Fruit fly (Drosophila melanogaster) whole organism, adult: Measurements from ENCODE around the gene Vps16A.

Experiments used
- CG11617 ChIP-seq: fragments of 200-800 bp; sonication (Bioruptor generic); optimal IDR thresholded peaks from 2 replicates; lab custom pipeline; 2017; ENCODE audit warnings: mild to moderate bottlenecking, missing biosample characterization, missing genetic modification reagents, missing genetic modification characterization
- CG12768 ChIP-seq: fragments of 200-800 bp; sonication (Bioruptor generic); optimal IDR thresholded peaks from 2 replicates; lab custom pipeline; 2017; ENCODE audit warnings: missing biosample characterization, missing genetic modification characterization, mild to moderate bottlenecking, moderate library complexity, missing genetic modification reagents
- CG14711 ChIP-seq: fragments of 200-800 bp; sonication (Bioruptor generic); optimal IDR thresholded peaks from 2 replicates; lab custom pipeline; 2018; ENCODE audit warnings: missing biosample characterization, mild to moderate bottlenecking, missing genetic modification characterization, moderate library complexity
- CG1620 ChIP-seq: fragments of 200-800 bp; sonication (Bioruptor generic); optimal IDR thresholded peaks from 2 replicates; lab custom pipeline; 2016; ENCODE audit warnings: missing biosample characterization, missing genetic modification characterization
- CG33017 ChIP-seq: fragments of 200-800 bp; sonication (Bioruptor generic); optimal IDR thresholded peaks from 2 replicates; lab custom pipeline; 2018; ENCODE audit warnings: missing biosample characterization, mild to moderate bottlenecking, missing genetic modification characterization, moderate library complexity
- CG5204 ChIP-seq: fragments of 200-800 bp; sonication (Bioruptor generic); optimal IDR thresholded peaks from 2 replicates; lab custom pipeline; 2016; ENCODE audit warnings: missing biosample characterization, missing genetic modification characterization
- CG7045 ChIP-seq: fragments of 200-800 bp; sonication (Bioruptor generic); optimal IDR thresholded peaks from 2 replicates; lab custom pipeline; 2017; ENCODE audit warnings: missing biosample characterization, mild to moderate bottlenecking, missing genetic modification characterization
- CG7101 ChIP-seq: fragments of 200-800 bp; sonication (Bioruptor generic); optimal IDR thresholded peaks from 2 replicates; lab custom pipeline; 2018; ENCODE audit warnings: missing biosample characterization, mild to moderate bottlenecking, missing genetic modification characterization, moderate library complexity
- Clk ChIP-seq: fragments of 200-800 bp; sonication (Bioruptor generic); optimal IDR thresholded peaks from 2 replicates; lab custom pipeline; 2017; ENCODE audit warnings: missing biosample characterization, missing genetic modification characterization
- Crg-1 ChIP-seq: fragments of 200-800 bp; sonication (Bioruptor generic); optimal IDR thresholded peaks from 2 replicates; lab custom pipeline; 2016; ENCODE audit warnings: missing biosample characterization, missing genetic modification characterization
- Hr96 ChIP-seq: fragments of 200-800 bp; sonication (Bioruptor generic); optimal IDR thresholded peaks from 2 replicates; lab custom pipeline; 2016; ENCODE audit warnings: missing biosample characterization, missing genetic modification characterization
- Mnt ChIP-seq: fragments of 200-800 bp; sonication (Bioruptor generic); optimal IDR thresholded peaks from 2 replicates; lab custom pipeline; 2016; ENCODE audit warnings: missing biosample characterization, mild to moderate bottlenecking, missing genetic modification characterization
- bab1 ChIP-seq: fragments of 200-800 bp; sonication (Bioruptor generic); optimal IDR thresholded peaks from 3 replicates; lab custom pipeline; 2019; ENCODE audit warnings: missing biosample characterization, mild to moderate bottlenecking, missing genetic modification characterization, moderate library complexity
- cic ChIP-seq: fragments of 200-800 bp; sonication (Bioruptor generic); optimal IDR thresholded peaks from 2 replicates; lab custom pipeline; 2017; ENCODE audit warnings: missing biosample characterization, mild to moderate bottlenecking, missing genetic modification characterization, moderate library complexity
- cnc ChIP-seq, 2 experiments: fragments of >200 bp; optimal IDR thresholded peaks; 2 replicates each; lab custom pipeline; 2017
- kay ChIP-seq: fragments of 200-800 bp; sonication (Bioruptor generic); peaks from one replicate; lab custom pipeline; 2016; ENCODE audit warnings: missing biosample characterization, missing genetic modification characterization, borderline replicate concordance
- ovo ChIP-seq: fragments of 200-800 bp; sonication (Bioruptor generic); optimal IDR thresholded peaks from 2 replicates; lab custom pipeline; 2016; ENCODE audit warnings: missing biosample characterization, missing genetic modification characterization
- pad ChIP-seq: fragments of 200-800 bp; sonication (Bioruptor generic); optimal IDR thresholded peaks from 3 replicates; lab custom pipeline; 2017; ENCODE audit warnings: missing biosample characterization, missing genetic modification characterization, mild to moderate bottlenecking, moderate library complexity, missing genetic modification reagents
- tj ChIP-seq: fragments of 200-800 bp; sonication (Bioruptor generic); optimal IDR thresholded peaks from 3 replicates; lab custom pipeline; 2017; ENCODE audit warnings: missing biosample characterization, mild to moderate bottlenecking, missing genetic modification characterization, moderate library complexity
- toe ChIP-seq: fragments of 200-800 bp; sonication (Bioruptor generic); optimal IDR thresholded peaks from 2 replicates; lab custom pipeline; 2016; ENCODE audit warnings: missing biosample characterization, missing genetic modification characterization

The Vps16A gene

DNA sequence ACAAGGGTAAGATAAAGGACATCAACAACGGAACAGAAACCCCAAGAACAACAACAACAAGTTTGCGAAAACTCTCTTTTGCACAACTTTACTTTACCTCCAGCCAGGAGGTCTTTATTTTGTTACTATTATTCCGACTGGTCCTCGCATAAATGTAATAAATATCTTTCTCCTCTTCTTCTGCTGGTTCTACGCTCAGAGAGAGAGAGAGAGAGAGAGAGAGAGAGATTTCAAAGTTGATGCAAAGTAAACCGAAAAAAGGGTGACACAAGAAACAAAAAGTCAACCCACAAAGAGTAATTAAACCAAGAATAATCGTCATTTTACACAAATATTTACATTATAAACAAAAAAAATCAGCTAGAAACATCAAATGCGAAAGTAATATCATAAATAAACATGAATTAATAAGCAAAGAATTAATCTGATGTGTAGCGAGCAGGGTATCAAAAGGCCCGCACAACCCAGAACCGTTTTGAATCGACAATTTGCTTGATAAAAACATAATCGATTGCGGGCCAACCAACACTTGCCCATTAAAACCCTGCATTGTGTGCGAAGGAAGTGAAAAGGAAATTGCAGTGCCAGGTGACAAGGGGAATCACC lies 36.7 kb upstream of the Vps16A start:
- TF ChIP-seq Mnt (GFP tag; lab: Kevin White, UChicago) (no peak), ovo (GFP tag; lab: Kevin White, UChicago) (no peak), bab1 (peak; percentile 46), CG14711 (tag; lab: Kevin White, UChicago) (no peak), Clk (GFP tag; lab: Kevin White, UChicago) (no peak)

- TF ChIP-seq cnc (optimal IDR thresholded peaks at IDR 0.05; lab: Kevin White, UChicago) (no peak), CG14711 (tag; lab: Kevin White, UChicago) (no peak), CG5204 (GFP tag; lab: Kevin White, UChicago) (no peak), ovo (GFP tag; lab: Kevin White, UChicago) (no peak), CG11617 (GFP tag; lab: Kevin White, UChicago) (no peak), CG12768 (GFP tag; lab: Kevin White, UChicago) (no peak), CG33017 (no peak), kay (no peak), CG1620 (GFP tag; lab: Kevin White, UChicago) (no peak)
These were observed 34.5 kb upstream of the Vps16A start for dm6 chr3R:9232346-9232745.

DNA sequence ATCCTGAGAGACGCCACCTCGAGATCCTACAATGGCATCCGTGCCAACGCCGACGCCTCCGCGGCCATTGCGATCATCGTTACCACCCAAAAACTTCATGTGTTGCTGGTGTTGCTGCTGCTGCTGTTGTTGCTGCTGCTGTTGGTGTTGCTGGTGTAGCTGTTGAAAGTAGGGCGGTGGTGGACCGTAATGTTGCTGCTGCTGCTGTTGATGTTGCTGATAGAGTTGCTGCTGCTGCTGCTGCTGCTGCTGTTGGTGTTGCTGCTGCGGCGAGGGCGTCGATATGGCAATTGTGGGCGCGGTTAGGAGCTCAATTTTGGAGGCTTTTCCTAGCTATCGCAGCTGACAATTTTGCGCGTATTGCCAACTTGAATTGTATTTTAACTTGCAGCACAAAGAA lies 33.1 kb upstream of the Vps16A start:
- no peak for TF ChIP-seq toe
- no peak for TF ChIP-seq CG7045 (GFP tag; lab: Kevin White, UChicago)
- no peak for TF ChIP-seq Hr96 (GFP tag; lab: Kevin White, UChicago)

DNA sequence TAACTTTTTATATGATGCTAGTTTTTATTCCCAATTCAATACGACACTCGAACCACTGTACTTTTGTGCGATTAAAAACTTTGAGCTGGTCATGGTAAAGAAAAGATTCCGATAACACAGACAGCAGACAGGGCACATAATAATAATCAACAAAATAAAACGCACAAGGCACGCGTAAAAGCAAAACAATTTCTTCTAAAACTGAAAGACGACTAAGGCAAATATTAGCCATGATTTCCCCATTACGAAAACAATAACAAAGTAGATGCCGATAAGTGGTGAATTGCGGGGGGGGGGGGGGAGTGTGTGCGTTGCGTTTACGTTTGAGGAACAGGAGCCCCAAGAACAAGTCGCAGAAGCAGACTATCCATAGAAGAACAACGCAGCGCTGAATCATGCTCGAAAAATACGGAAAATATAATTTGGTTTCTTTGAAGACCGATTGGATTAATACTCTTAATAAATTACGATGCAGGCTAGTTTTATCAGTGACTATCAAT lies 32.0 kb upstream of the Vps16A start:
- no peak for TF ChIP-seq CG11617 (GFP tag; lab: Kevin White, UChicago)
- no peak for TF ChIP-seq CG14711 (tag; lab: Kevin White, UChicago)
- TF ChIP-seq CG5204 (GFP tag; lab: Kevin White, UChicago): no peak
- no peak for TF ChIP-seq tj (GFP tag; lab: Kevin White, UChicago)
- no peak for TF ChIP-seq bab1
- TF ChIP-seq CG7045 (GFP tag; lab: Kevin White, UChicago): no peak
- no peak for TF ChIP-seq Crg-1 (GFP tag; lab: Kevin White, UChicago)
- no peak for TF ChIP-seq toe
- TF ChIP-seq Clk (GFP tag; lab: Kevin White, UChicago): no peak
- TF ChIP-seq CG7101 (tag; lab: Kevin White, UChicago): no peak
- no peak for TF ChIP-seq CG33017
- no peak for TF ChIP-seq cnc (optimal IDR thresholded peaks at IDR 0.05; lab: Kevin White, UChicago)
- no peak for TF ChIP-seq cic (GFP tag; lab: Kevin White, UChicago)
- no peak for TF ChIP-seq pad (GFP tag; lab: Kevin White, UChicago)
- TF ChIP-seq CG1620 (GFP tag; lab: Kevin White, UChicago): no peak
- no peak for TF ChIP-seq CG12768 (GFP tag; lab: Kevin White, UChicago)
- TF ChIP-seq kay: no peak

DNA sequence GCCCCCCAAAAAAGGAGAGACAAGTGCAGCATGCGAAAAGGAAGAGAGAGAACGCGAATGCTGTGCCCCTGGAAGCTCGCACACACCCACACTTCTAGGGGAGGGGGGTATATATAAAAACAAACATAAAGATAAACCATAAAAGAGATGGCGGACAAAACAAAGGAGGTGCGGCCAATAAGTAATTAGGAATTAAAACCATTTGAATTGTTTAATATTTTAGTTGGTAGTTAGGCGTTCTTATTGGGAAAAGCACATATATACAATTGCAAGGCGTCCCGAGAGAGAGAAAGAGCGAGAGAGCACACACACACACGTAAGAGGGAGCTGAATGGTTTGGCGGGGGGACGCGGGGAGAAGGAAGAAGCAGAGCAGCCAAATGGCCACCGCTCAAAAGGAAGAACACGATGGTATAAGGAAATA lies 30.7 kb upstream of the Vps16A start:
- no peak for TF ChIP-seq CG1620 (GFP tag; lab: Kevin White, UChicago)
- TF ChIP-seq toe: no peak
- TF ChIP-seq CG33017: no peak
- no peak for TF ChIP-seq CG7101 (tag; lab: Kevin White, UChicago)
- no peak for TF ChIP-seq cnc (optimal IDR thresholded peaks at IDR 0.05; lab: Kevin White, UChicago)
- peak; percentile 38 for TF ChIP-seq pad (GFP tag; lab: Kevin White, UChicago)
- TF ChIP-seq Crg-1 (GFP tag; lab: Kevin White, UChicago): no peak
- TF ChIP-seq Hr96 (GFP tag; lab: Kevin White, UChicago): no peak
- no peak for TF ChIP-seq tj (GFP tag; lab: Kevin White, UChicago)

dm6 chr3R:9236883-9237267 lies 29.9 kb upstream of the Vps16A start:
- TF ChIP-seq CG33017: peak; percentile 76
- TF ChIP-seq Crg-1 (GFP tag; lab: Kevin White, UChicago): peak; percentile 31
- TF ChIP-seq pad (GFP tag; lab: Kevin White, UChicago): peak; percentile 59
- TF ChIP-seq tj (GFP tag; lab: Kevin White, UChicago): peak; percentile 7
- TF ChIP-seq cic (GFP tag; lab: Kevin White, UChicago): no peak
- TF ChIP-seq ovo (GFP tag; lab: Kevin White, UChicago): peak; percentile 30
- no peak for TF ChIP-seq CG11617 (GFP tag; lab: Kevin White, UChicago)
- TF ChIP-seq Clk (GFP tag; lab: Kevin White, UChicago): peak; percentile 62
- peak; percentile 71 for TF ChIP-seq kay
- TF ChIP-seq CG12768 (GFP tag; lab: Kevin White, UChicago): peak; percentile 87
- peak; percentile 17 for TF ChIP-seq Hr96 (GFP tag; lab: Kevin White, UChicago)
- peak; percentile 41 for TF ChIP-seq CG7045 (GFP tag; lab: Kevin White, UChicago)
- TF ChIP-seq bab1: peak; percentile 8
- TF ChIP-seq CG1620 (GFP tag; lab: Kevin White, UChicago): peak; percentile 29
- TF ChIP-seq CG5204 (GFP tag; lab: Kevin White, UChicago): no peak
- peak; percentile 54 for TF ChIP-seq toe
- peak; percentile 29 for TF ChIP-seq CG14711 (tag; lab: Kevin White, UChicago)
- no peak for TF ChIP-seq cnc (optimal IDR thresholded peaks at IDR 0.05; lab: Kevin White, UChicago)
- TF ChIP-seq Mnt (GFP tag; lab: Kevin White, UChicago): peak; percentile 75
- TF ChIP-seq CG7101 (tag; lab: Kevin White, UChicago): peak; percentile 64
